Fruit fly (Drosophila melanogaster) whole organism, prepupa: ENCODE measurements around the gene if.

Source experiments
- CG11762 ChIP-seq: fragments of 200-800 bp; sonication (Bioruptor generic); optimal IDR thresholded peaks from 3 replicates; lab custom pipeline; 2016; ENCODE audit warnings: missing biosample characterization, missing genetic modification characterization; ENCODE audit not compliant: insufficient read depth
- CG31627 ChIP-seq: fragments of 200-800 bp; sonication (Bioruptor generic); optimal IDR thresholded peaks from 3 replicates; lab custom pipeline; 2016; ENCODE audit warnings: missing biosample characterization, missing genetic modification characterization
- CG8319 ChIP-seq: fragments of 200-800 bp; sonication (Bioruptor generic); optimal IDR thresholded peaks from 3 replicates; lab custom pipeline; 2016; ENCODE audit warnings: missing biosample characterization, missing genetic modification characterization
- CG9139 ChIP-seq: fragments of 200-800 bp; sonication (Bioruptor generic); optimal IDR thresholded peaks from 3 replicates; lab custom pipeline; 2017; ENCODE audit warnings: missing biosample characterization, mild to moderate bottlenecking, missing genetic modification characterization
- Met ChIP-seq: fragments of 200-800 bp; sonication (Bioruptor generic); optimal IDR thresholded peaks from 3 replicates; lab custom pipeline; 2016; ENCODE audit warnings: missing biosample characterization, missing genetic modification characterization
- Sox14 ChIP-seq: fragments of 200-800 bp; sonication (Bioruptor generic); optimal IDR thresholded peaks from 3 replicates; lab custom pipeline; 2016; ENCODE audit warnings: missing biosample characterization, missing genetic modification characterization
- Sox15 ChIP-seq: fragments of 200-800 bp; sonication (Bioruptor generic); optimal IDR thresholded peaks from 3 replicates; lab custom pipeline; 2016; ENCODE audit warnings: missing biosample characterization, missing genetic modification characterization
- acj6 ChIP-seq: fragments of 200-800 bp; sonication (Bioruptor generic); optimal IDR thresholded peaks from 3 replicates; lab custom pipeline; 2016; ENCODE audit warnings: missing biosample characterization, missing genetic modification characterization
- dsx ChIP-seq: fragments of 200-800 bp; optimal IDR thresholded peaks from 3 replicates; lab custom pipeline; 2019; ENCODE audit warnings: missing biosample characterization, mild to moderate bottlenecking, missing genetic modification characterization, moderate library complexity; ENCODE audit not compliant: poor library complexity, severe bottlenecking
- fd85E ChIP-seq: fragments of 200-800 bp; sonication (Bioruptor generic); optimal IDR thresholded peaks from 3 replicates; lab custom pipeline; 2016; ENCODE audit warnings: missing biosample characterization, missing genetic modification characterization
- fkh ChIP-seq: fragments of 200-800 bp; sonication (Bioruptor generic); optimal IDR thresholded peaks from 3 replicates; lab custom pipeline; 2017; ENCODE audit warnings: missing biosample characterization, mild to moderate bottlenecking, missing genetic modification characterization, moderate library complexity
- net ChIP-seq: fragments of 200-800 bp; sonication (Bioruptor generic); optimal IDR thresholded peaks from 3 replicates; lab custom pipeline; 2016; ENCODE audit warnings: missing biosample characterization, missing genetic modification characterization
- svp ChIP-seq: fragments of 200-800 bp; sonication (Bioruptor generic); peaks from one replicate; lab custom pipeline; 2016; ENCODE audit warnings: missing biosample characterization, missing genetic modification characterization
- topi ChIP-seq: fragments of 200-800 bp; sonication (Bioruptor generic); optimal IDR thresholded peaks from 3 replicates; lab custom pipeline; 2016; ENCODE audit warnings: missing biosample characterization, missing genetic modification characterization

DNA sequence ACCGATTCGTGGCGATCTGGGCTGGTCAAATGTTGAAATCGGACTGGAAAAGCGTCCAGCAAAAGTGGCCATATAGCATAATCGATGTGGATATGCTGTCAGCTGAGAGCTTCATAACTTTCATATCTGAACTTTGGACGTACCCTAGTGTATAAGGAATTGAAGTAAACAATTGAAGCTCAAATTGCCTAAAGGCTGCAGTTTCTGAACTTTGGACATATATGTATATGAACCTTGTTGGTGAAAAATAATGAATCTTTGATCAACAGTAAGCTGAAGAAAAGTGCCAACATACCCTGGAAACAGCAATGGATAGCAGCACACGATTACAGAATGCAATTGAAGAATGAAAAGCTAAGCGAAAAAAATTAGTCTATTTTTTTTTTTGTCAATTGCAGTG, 46.8 kb upstream of the if start:
- TF ChIP-seq net (GFP tag; lab: Kevin White, UChicago) (no peak), CG9139 (GFP tag; lab: Kevin White, UChicago) (no peak), topi (no peak), Sox15 (GFP tag; lab: Kevin White, UChicago) (no peak), Sox14 (GFP tag; lab: Kevin White, UChicago) (peak; percentile 8), fd85E (GFP tag; lab: Kevin White, UChicago) (no peak), CG31627 (GFP tag; lab: Kevin White, UChicago) (no peak), Met (GFP tag; lab: Kevin White, UChicago) (no peak), CG8319 (no peak), fkh (GFP tag; lab: Kevin White, UChicago) (no peak), dsx (no peak), acj6 (GFP tag; lab: Kevin White, UChicago) (peak; percentile 6), svp (GFP tag; lab: Kevin White, UChicago) (no peak), CG11762 (GFP tag; lab: Kevin White, UChicago) (no peak)
